Fruit fly (Drosophila melanogaster) whole organism, prepupa: ENCODE data around the gene nAChRalpha6.

Source experiments
- CG16779 ChIP-seq: fragments of 200-800 bp; sonication (Bioruptor generic); optimal IDR thresholded peaks from 3 replicates; lab custom pipeline; 2017; ENCODE audit warnings: missing biosample characterization, mild to moderate bottlenecking, missing genetic modification characterization
- Eip93F ChIP-seq: fragments of 200-800 bp; sonication (Bioruptor generic); optimal IDR thresholded peaks from 2 replicates; lab custom pipeline; 2016; ENCODE audit warnings: missing biosample characterization, mild to moderate bottlenecking, missing genetic modification characterization
- Sox14 ChIP-seq: fragments of 200-800 bp; sonication (Bioruptor generic); optimal IDR thresholded peaks from 3 replicates; lab custom pipeline; 2016; ENCODE audit warnings: missing biosample characterization, missing genetic modification characterization
- fd59A ChIP-seq: fragments of 200-800 bp; sonication (Bioruptor generic); optimal IDR thresholded peaks from 2 replicates; lab custom pipeline; 2017; ENCODE audit warnings: missing biosample characterization, mild to moderate bottlenecking, missing genetic modification characterization, missing genetic modification reagents

DNA sequence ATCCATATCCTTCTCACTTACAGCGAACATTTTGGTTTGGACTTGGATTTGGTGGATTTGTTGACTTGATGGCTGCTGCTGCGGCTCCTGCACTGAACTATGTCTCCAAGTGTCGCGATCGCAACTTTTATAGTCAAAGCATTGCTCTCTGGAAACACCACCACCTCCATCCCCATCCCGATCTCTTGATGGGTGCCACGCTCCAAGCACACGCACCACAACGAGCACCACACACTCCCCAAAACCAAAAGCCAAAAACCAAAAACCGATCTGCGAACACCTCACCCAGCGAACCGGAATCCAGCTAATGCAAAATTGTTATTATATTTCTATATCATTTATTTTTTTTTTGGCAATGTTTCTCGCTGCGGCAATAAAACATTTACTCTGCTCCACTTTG lies 47.0 kb upstream of the nAChRalpha6 start, which contains the start of gene Cpr30F:
- TF ChIP-seq CG16779 = no peak
- no peak for TF ChIP-seq fd59A
- no peak for TF ChIP-seq Sox14 (GFP tag; lab: Kevin White, UChicago)
- no peak for TF ChIP-seq Eip93F (GFP tag; lab: Kevin White, UChicago)
